Fruit fly (Drosophila melanogaster): ENCODE data around the gene CG9692.

CG9692 gene

DNA sequence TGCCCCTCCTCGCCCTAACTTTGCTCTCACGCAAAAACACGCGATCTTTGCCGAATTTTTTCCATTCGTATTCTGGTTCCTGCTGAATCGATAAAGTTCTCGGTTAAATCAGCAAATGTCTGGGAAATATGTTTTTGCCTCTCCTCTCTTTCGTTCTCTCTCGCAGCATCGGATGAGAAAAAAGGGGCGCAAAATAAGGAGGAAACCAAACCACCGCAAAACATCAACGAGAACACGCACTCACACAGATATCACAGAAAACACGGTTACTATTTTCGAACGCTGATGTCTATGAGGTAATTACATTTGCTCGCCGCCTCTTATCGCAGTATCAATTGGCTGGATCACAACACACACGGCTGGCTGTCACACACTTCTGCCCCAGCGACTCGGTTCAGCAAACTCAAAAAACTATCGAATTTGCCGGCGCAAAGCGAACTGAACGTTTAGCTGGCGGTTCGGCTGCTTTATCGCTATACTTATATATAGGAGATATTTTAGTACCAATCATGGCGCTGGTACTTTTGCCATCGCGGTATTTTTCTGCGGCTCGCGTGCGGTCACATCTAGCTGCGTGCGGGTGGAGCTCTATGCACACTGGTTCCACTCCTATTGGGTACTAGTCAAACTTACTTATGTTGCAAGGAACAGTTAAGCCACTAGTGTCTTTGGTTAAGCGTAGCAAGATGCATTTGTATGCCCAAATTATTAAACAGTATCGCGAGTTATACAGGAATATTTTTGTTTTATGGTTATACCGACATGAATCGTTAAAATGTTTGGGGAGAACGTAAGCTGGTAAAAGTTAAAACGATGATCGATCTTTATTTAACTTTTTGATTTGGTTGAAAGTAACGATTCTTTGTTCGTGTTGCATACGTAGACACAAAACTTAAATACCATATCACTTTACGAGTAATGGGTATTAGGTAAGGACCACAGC lies 43.3 kb upstream of the CG9692 start, which contains the start of gene Baldspot (continued):
- TF ChIP-seq Sox15 (GFP tag; optimal IDR thresholded peaks at IDR 0.05) (peak; percentile 8), topi (GFP tag; optimal IDR thresholded peaks at IDR 0.05) (peak; percentile 86), CG6163 (GFP tag; IDR thresholded peaks at IDR 0.05) (peak; percentile 74; the same call in 2 of the 3 replicates), svp (GFP tag) (peak; percentile 84), fd85E (GFP tag; optimal IDR thresholded peaks at IDR 0.05) (peak; percentile 56), CG10631 (GFP tag; optimal IDR thresholded peaks at IDR 0.05) (peak; percentile 69), Sox102F (GFP tag; optimal IDR thresholded peaks at IDR 0.05) (peak; percentile 60), cyc (GFP tag; optimal IDR thresholded peaks at IDR 0.05) (peak; percentile 67), vri (GFP tag; optimal IDR thresholded peaks at IDR 0.05) (peak; percentile 83), salr (GFP tag; optimal IDR thresholded peaks at IDR 0.05) (peak in 1 of 2 experiments; percentile 1), CG7368 (GFP tag; optimal IDR thresholded peaks at IDR 0.05) (peak; percentile 79), fd59A (GFP tag; optimal IDR thresholded peaks at IDR 0.05) (peak; percentile 21), CG11902 (GFP tag; optimal IDR thresholded peaks at IDR 0.05) (peak; percentile 20), Hr4 (GFP tag; optimal IDR thresholded peaks at IDR 0.05) (peak; percentile 67), CG6276 (GFP tag; optimal IDR thresholded peaks at IDR 0.05) (peak; percentile 87), Eip93F (GFP tag; optimal IDR thresholded peaks at IDR 0.05) (peak; percentile 27), CG8119 (GFP tag; IDR thresholded peaks at IDR 0.05) (peak; percentile 66; the same call in 1 of the 3 replicates), Eip75B (GFP tag; optimal IDR thresholded peaks at IDR 0.05) (peak; percentile 71), Ets96B (tag; optimal IDR thresholded peaks at IDR 0.05) (peak; percentile 86), CG11294 (GFP tag; IDR thresholded peaks at IDR 0.05) (peak; percentile 11; the same call in 1 of the 2 replicates), CG6808 (GFP tag; optimal IDR thresholded peaks at IDR 0.05) (peak; percentile 82), CG16779 (tag; optimal IDR thresholded peaks at IDR 0.05) (peak; percentile 66), ss (GFP tag; optimal IDR thresholded peaks at IDR 0.05) (peak; percentile 69 to 84), CG15336 (GFP tag; IDR thresholded peaks at IDR 0.05) (peak; percentile 52), Hr38 (GFP tag; optimal IDR thresholded peaks at IDR 0.05) (no peak), CG9139 (GFP tag; optimal IDR thresholded peaks at IDR 0.05) (peak; percentile 63), spab (GFP tag; optimal IDR thresholded peaks at IDR 0.05) (peak; percentile 81)

DNA sequence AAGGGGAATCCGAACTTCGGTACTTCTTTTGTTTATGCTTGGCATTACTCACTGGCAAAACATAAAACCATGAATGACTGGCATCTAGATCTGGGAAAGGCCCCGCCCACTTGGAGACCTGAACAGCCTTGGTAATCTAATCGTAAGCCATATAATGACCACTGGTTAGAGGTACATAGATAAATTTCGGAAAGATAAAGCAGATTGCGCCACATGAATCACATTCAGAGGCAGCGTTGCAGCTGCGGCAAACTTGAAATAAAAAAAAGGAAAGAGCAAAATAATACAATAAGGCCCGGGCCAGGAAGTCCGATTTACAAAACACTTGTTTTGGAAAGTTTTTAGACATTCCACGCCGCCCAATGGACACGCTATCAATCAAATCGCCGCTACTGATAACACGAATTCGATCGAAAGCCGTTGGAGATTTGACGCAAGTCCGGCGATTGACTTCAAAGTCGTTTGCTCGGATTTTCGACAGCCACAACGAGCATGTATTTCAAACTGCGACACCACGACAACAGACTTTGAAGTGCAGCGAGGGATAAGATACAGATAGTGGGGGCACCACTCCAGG lies 40.5 kb upstream of the CG9692 start:
- no peak for TF ChIP-seq Met (GFP tag; optimal IDR thresholded peaks at IDR 0.05)

DNA sequence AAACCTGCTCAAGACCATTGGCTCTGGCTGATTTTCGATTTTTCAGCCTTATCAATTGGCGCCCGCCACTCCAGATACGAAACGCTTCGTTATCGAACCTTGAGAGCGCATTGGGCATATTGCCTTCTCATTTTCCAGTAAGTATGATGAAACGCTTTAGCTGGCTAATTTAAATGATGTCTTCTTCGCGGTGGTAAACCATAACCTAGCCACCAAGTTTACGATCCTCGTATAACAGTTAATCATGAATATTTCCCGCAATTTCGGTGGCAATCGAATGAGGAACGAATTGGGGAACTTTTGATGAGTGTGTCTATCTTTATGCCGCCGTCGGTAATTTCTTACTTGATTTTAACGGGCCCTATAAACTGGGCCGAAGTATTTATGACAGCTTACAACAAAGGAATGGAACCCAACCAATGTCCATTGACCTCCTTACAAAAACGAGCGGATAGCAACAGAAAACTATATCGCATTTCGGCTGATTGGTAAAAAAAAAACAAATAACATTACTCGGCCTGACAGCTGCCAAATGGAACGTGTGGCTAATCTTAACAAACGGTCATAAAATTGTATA lies 38.3 kb upstream of the CG9692 start:
- peak; percentile 37 for TF ChIP-seq vri (GFP tag; optimal IDR thresholded peaks at IDR 0.05)
- no peak for TF ChIP-seq CG9139 (GFP tag; optimal IDR thresholded peaks at IDR 0.05)

DNA sequence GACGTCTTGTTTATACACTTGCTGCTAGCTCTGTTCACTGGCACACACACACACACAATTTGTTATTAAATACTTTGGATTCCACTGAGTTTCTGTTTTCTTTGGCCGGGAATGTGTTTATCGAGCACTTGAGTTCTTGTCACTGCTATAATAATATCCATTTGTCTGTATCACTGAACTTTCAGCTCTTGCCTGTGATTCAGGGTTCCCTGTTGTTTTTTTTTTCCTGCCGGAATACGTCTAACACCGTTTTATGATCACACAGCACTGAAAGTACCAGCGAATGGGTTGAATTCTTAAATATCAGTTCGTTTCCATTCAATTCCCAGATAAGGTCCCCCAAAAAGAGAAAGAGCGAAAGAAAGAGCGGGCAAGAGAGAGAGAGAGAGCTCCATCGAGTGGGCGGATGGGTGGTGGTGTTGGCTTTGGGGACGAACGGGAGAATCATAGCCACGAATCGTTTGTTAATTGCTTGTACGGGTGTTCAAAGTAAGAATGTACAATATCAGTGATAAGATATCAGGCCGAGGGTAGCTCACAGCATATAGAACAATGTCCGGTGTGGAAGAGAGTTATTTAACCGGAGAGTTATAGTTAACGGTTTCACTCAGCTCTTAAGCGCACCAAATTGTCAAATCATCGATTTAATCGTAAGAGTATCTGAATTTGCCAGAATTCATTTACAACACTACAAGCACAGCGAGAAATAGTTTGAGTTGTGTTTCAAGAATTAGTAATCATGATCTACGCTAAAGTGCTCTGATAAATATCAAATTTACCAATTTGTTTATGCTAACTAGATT lies 36.9 kb upstream of the CG9692 start, which contains the start of gene Galphaf:
Galphaf (minus strand) TSS at position 272 of the 803 bp plus-strand sequence.
- TF ChIP-seq fkh (GFP tag; optimal IDR thresholded peaks at IDR 0.05) (peak; percentile 70), CG3032 (tag; optimal IDR thresholded peaks at IDR 0.05) (no peak), vri (GFP tag; optimal IDR thresholded peaks at IDR 0.05) (peak; percentile 53)

Measured in whole organism, prepupa.